Worm (Caenorhabditis elegans) whole organism, midembryonic: Measurements from ENCODE around the gene T19D12.9.

Source experiments
- T22C8.4 ChIP-seq: fragments of 200-800 bp; sonication (Bioruptor generic); IDR thresholded peaks from 2 replicates; pipeline ENCODE4 v1.3.6; 2022; ENCODE audit warnings: missing genetic modification characterization, missing compliant biosample characterization
- cog-1 ChIP-seq: sonication (generic microtip); optimal IDR thresholded peaks from 2 replicates; lab custom pipeline; 2016; ENCODE audit warnings: missing genetic modification characterization, missing compliant biosample characterization
- flt-1 ChIP-seq: fragments of 200-800 bp; sonication (Bioruptor generic); IDR thresholded peaks from 2 replicates; pipeline ENCODE4 v1.3.6; 2022; ENCODE audit warnings: missing genetic modification characterization, missing compliant biosample characterization
- klf-2 ChIP-seq: fragments of 200-800 bp; sonication (Bioruptor generic); conservative IDR thresholded peaks from 2 replicates; pipeline ENCODE4 v1.3.6; 2022; ENCODE audit warnings: missing genetic modification reagents, missing genetic modification characterization, missing compliant biosample characterization
- med-1 ChIP-seq: sonication (generic microtip); optimal IDR thresholded peaks from 2 replicates; lab custom pipeline; 2017; ENCODE audit warnings: missing genetic modification characterization, mild to moderate bottlenecking, missing compliant biosample characterization, antibody characterized with exemption, missing genetic modification reagents; ENCODE audit not compliant: insufficient read depth
- ref-1 ChIP-seq: fragments of 200-800 bp; sonication (Bioruptor generic); conservative IDR thresholded peaks from 2 replicates; pipeline ENCODE4 v1.3.6; 2022; ENCODE audit warnings: missing genetic modification reagents, missing genetic modification characterization, missing compliant biosample characterization
- tab-1 ChIP-seq: fragments of 200-800 bp; sonication (Bioruptor generic); IDR thresholded peaks from 2 replicates; pipeline ENCODE4 v1.3.6; 2022; ENCODE audit warnings: missing genetic modification characterization, missing compliant biosample characterization
- ztf-23 ChIP-seq: fragments of 200-800 bp; sonication (Bioruptor generic); IDR thresholded peaks from 2 replicates; pipeline ENCODE4 v1.3.6; 2022; ENCODE audit warnings: missing genetic modification reagents, missing genetic modification characterization, missing compliant biosample characterization
- ztf-29 ChIP-seq: fragments of 200-800 bp; sonication (Bioruptor generic); IDR thresholded peaks from 2 replicates; pipeline ENCODE4 v1.3.6; 2022; ENCODE audit warnings: missing genetic modification reagents, missing genetic modification characterization, missing compliant biosample characterization

T19D12.9 gene

DNA sequence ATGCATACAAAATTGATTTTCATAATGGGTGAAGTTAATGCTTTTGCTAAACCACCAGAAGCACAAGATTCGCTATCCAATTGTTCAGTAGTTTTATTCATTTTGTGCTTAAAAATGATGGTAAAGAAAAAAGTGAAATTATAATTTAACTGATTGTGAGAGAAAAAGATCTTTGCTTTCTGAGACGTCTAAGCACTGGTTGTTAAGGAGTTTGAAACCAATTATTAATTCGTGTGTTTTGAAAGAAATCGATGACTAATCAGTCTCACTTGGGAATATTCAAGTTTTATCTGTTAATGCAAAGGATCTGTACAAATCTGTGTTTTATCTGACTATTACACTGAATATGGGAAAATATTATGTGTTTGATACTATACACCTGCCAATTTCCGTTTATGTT, 2.5 kb downstream of the T19D12.9 start, which contains the start of gene sra-26:
sra-26 (minus strand) TSS at position 101 of the 400 bp plus-strand sequence.
- no peak for TF ChIP-seq flt-1 (GFP tag; lab: Robert Waterston, UW)
- TF ChIP-seq med-1 (GFP tag; lab: Kevin White, UChicago) = no peak

DNA sequence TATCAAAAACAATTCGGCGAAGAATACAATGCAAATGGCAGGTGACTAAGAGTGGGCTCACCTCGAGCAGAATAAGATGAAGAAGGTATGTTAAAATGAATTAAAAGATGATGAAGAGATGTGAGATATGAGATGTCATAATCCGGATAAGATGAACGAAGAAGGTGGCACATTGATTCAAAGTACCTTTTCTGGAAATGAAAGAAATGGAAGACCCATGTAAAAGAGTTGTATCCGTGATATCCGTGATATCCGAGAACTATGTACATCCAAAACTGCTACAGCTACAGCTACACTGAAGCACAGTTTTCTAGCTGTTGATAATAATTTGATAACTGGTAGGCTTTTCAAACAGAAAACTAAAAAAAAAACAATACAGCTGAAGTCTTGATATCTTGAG, 5.2 kb downstream of the T19D12.9 start, which contains the start of gene oig-8:
oig-8 (minus strand) TSS at position 101 of the 400 bp plus-strand sequence.
- TF ChIP-seq tab-1 (GFP tag; lab: Robert Waterston, UW) (no peak), ztf-23 (GFP tag; lab: Robert Waterston, UW) (no peak), klf-2 (GFP tag; lab: Robert Waterston, UW) (no peak), T22C8.4 (no peak), cog-1 (tag; lab: Kevin White, UChicago) (no peak), med-1 (GFP tag; lab: Kevin White, UChicago) (no peak), ztf-29 (GFP tag; lab: Robert Waterston, UW) (no peak), flt-1 (GFP tag; lab: Robert Waterston, UW) (no peak), ref-1 (GFP tag; lab: Robert Waterston, UW) (no peak)

DNA sequence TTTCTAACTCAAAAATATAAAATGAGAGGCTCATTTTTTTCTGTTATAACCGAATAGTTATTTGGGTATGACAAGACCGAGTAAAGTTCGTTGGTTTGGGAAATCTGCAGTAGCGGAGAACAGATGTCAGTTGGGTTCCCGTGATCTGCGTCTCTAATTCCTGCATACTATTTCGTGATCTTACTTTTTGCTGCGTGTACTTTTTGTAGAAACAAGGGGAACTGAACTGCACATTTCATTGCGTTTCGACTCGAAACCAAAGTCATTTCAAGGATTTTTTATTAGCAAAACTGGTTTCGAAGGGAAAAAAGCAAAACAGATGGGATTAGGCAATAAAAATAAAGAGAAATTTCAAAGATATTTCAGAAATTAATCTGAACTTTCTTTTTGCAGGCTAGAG, 7.3 kb downstream of the T19D12.9 start:
- no peak for TF ChIP-seq tab-1 (GFP tag; lab: Robert Waterston, UW)
- no peak for TF ChIP-seq ztf-29 (GFP tag; lab: Robert Waterston, UW)
- no peak for TF ChIP-seq ref-1 (GFP tag; lab: Robert Waterston, UW)
- TF ChIP-seq cog-1 (tag; lab: Kevin White, UChicago) = no peak
- TF ChIP-seq ztf-23 (GFP tag; lab: Robert Waterston, UW) = no peak
- TF ChIP-seq T22C8.4 = no peak
- no peak for TF ChIP-seq klf-2 (GFP tag; lab: Robert Waterston, UW)
- TF ChIP-seq flt-1 (GFP tag; lab: Robert Waterston, UW) = no peak
- no peak for TF ChIP-seq med-1 (GFP tag; lab: Kevin White, UChicago)

DNA sequence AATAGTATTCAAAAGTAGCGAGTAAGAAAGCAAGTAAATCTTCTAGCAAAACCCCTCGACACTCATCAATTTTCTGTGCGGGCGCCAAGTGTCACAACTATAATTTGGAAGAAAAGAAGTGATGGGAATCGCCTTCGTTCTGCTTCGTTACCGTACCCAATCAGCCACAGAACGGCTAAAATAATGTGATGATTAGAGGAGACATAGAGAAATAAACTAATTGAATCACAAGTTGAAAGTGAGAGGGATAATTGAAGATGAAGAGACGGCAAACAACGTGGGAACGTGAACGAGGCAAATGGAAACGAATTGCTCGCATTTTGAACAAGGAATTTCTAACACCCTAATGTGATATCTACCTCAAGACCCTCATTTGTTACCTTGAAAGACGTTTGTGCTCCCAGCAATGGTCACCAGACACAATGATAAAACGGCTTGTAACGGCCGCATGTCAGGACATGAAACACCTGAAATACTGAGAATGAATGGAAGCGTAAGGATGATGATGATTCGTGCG, 11.5 kb downstream of the T19D12.9 start, which contains the start of gene T19D12.6:
T19D12.6 (minus strand) TSS at position 467 of the 517 bp plus-strand sequence.
- TF ChIP-seq ref-1 (GFP tag; lab: Robert Waterston, UW) (no peak), klf-2 (GFP tag; lab: Robert Waterston, UW) (no peak), med-1 (GFP tag; lab: Kevin White, UChicago) (no peak), tab-1 (GFP tag; lab: Robert Waterston, UW) (no peak), flt-1 (GFP tag; lab: Robert Waterston, UW) (no peak), cog-1 (tag; lab: Kevin White, UChicago) (no peak), ztf-29 (GFP tag; lab: Robert Waterston, UW) (no peak), T22C8.4 (no peak), ztf-23 (GFP tag; lab: Robert Waterston, UW) (no peak)

DNA sequence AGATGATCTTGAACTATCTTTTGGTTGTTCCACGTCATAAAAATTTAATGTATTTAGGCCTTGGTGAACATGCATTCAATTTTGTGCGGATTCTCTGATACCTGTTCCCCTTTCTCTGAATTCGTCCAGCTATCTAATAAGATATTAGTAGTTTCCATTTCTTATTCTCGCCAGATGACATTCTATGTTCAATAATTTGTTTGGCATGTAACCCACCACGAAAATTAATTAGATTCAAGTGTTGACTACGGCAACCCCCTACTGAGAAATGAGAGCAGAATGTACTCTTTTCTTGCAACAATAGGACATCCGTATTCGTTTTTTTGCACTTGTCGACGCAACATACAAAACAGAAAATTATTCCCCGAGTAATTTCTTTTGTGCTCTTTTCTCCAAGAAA, 12.0 kb downstream of the T19D12.9 start:
- TF ChIP-seq cog-1 (tag; lab: Kevin White, UChicago) (no peak), ref-1 (GFP tag; lab: Robert Waterston, UW) (no peak), flt-1 (GFP tag; lab: Robert Waterston, UW) (no peak), ztf-23 (GFP tag; lab: Robert Waterston, UW) (no peak), med-1 (GFP tag; lab: Kevin White, UChicago) (no peak)

DNA sequence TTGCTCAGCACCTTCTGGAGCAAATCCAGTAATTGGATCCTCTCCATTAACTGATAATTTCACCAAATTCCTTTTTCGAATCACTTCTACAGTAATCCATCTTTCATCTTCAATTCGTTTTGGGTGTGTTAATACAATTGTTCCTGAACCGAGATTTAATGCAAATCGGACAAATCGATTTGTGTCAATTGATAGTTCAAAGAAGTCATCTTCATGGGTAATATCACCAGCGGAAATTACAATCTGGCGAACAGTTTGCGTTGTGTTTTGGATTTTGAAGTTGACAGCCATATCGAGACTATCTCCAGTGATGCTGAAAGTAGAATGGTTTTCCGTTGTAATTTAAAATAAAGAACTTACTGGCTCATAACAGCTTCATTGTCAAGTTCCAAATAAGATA, 16.3 kb downstream of the T19D12.9 start:
- no peak for TF ChIP-seq tab-1 (GFP tag; lab: Robert Waterston, UW)
- no peak for TF ChIP-seq klf-2 (GFP tag; lab: Robert Waterston, UW)
- no peak for TF ChIP-seq ztf-23 (GFP tag; lab: Robert Waterston, UW)

DNA sequence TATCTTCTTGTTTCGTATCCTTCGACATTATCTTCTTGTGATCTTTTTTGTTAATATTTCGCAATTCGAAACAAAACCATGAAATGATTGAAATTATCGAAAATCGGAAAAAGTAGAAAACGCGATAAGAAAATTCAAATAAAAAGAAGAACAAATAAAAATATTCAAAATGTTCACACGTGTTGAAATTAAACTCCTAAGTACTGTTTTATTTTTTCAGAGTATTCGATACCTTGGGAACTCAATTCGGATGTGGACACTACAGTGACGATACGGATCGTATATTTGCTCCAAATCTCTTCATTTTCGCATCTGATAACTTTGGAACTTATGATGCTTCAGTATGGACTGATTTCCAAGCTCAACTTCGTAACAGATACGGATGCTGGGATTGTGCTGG, 18.0 kb downstream of the T19D12.9 start, which contains the start of gene T19D12.5:
T19D12.5 (minus strand) TSS at position 101 of the 400 bp plus-strand sequence.
- TF ChIP-seq ztf-23 (GFP tag; lab: Robert Waterston, UW) (no peak), ztf-29 (GFP tag; lab: Robert Waterston, UW) (no peak), tab-1 (GFP tag; lab: Robert Waterston, UW) (no peak)

DNA sequence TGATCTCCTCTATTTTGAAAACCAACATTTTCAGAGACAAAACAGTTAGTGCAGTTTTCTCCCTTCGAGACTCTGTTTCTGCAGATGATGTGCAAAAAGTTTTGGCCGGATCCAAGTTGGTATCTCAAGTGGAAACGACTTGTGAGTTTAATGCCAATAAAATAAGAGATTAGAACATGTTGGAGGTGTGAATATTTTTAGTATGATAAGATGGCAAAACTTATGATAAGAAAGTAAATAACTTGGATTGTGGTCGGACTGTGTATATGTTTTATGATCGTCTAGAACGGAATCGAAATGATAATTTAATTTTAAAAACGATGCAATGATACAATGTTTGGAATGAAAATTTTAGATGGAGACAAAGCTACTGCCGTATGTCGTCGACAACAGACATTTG, 22.2 kb downstream of the T19D12.9 start:
- TF ChIP-seq klf-2 (GFP tag; lab: Robert Waterston, UW) (no peak), flt-1 (GFP tag; lab: Robert Waterston, UW) (no peak), tab-1 (GFP tag; lab: Robert Waterston, UW) (no peak), ztf-29 (GFP tag; lab: Robert Waterston, UW) (no peak), ref-1 (GFP tag; lab: Robert Waterston, UW) (no peak), T22C8.4 (no peak), med-1 (GFP tag; lab: Kevin White, UChicago) (no peak), cog-1 (tag; lab: Kevin White, UChicago) (no peak), ztf-23 (GFP tag; lab: Robert Waterston, UW) (no peak)

DNA sequence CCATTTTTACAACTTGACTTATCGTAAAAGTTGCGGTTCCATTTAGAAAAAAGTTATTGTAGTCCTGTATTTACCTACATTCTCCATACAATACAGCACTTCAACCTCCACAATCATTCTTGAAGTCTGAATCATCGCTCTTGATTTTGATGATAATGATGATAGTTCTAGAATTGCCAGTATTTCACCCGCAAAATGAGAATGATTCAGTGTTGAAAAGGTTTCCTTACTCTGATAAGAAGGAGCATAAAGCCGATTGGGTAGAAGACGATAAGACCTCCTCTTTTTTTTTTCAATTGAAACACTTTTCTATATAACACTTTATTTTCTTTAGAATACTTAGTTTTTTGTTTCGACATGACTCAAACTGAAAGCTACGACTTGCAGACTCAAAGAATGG, 23.4 kb downstream of the T19D12.9 start, which contains the start of gene T19D12.4:
T19D12.4 (plus strand) TSS at position 295 of the 400 bp plus-strand sequence.
- TF ChIP-seq flt-1 (GFP tag; lab: Robert Waterston, UW) (no peak), cog-1 (tag; lab: Kevin White, UChicago) (no peak), T22C8.4 (no peak), ref-1 (GFP tag; lab: Robert Waterston, UW) (no peak), ztf-23 (GFP tag; lab: Robert Waterston, UW) (no peak), klf-2 (GFP tag; lab: Robert Waterston, UW) (no peak), med-1 (GFP tag; lab: Kevin White, UChicago) (no peak), tab-1 (GFP tag; lab: Robert Waterston, UW) (no peak)

DNA sequence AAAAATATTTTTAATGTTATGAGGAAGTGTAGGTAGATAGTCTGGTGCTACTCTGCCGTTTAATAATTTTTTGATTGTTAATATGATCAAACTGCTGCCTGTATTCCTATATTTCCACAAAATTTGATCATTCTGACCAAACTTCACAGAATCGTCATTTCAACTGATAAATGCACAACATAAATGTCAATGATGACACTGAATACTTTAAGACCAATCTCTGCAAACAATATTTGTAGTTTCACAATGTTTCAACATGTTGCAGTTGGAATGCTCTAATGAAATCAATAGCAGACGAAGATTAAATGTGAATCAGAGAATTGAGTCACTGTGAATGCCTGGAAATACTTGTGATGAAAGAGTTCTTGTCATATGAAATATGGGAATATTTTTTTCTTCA, 24.4 kb downstream of the T19D12.9 start:
- TF ChIP-seq cog-1 (tag; lab: Kevin White, UChicago) = no peak
- no peak for TF ChIP-seq klf-2 (GFP tag; lab: Robert Waterston, UW)
- no peak for TF ChIP-seq ztf-23 (GFP tag; lab: Robert Waterston, UW)
- no peak for TF ChIP-seq ref-1 (GFP tag; lab: Robert Waterston, UW)
- no peak for TF ChIP-seq med-1 (GFP tag; lab: Kevin White, UChicago)
- TF ChIP-seq tab-1 (GFP tag; lab: Robert Waterston, UW) = no peak
- no peak for TF ChIP-seq ztf-29 (GFP tag; lab: Robert Waterston, UW)
- no peak for TF ChIP-seq T22C8.4
- no peak for TF ChIP-seq flt-1 (GFP tag; lab: Robert Waterston, UW)
